Worm (Caenorhabditis elegans): ENCODE results near the gene T09A5.4.

The T09A5.4 gene

DNA sequence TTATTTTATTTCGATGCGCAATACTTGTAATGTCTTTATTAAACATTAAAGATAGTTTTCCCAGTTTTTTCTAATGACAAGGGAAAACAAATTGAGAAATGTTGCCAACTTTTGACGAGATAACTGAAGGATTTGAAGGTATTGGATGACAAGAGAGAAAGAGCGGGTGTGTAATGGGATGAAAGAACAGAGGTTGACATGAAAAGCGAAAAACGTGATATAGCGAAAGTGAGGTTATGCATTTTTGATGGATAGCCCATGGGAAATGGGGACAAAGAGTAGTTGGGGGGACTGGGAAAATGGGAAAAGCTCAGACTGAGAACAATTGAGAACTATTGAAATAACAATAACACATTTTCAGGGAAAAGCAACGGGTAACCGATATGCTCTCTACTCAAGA lies 49.2 kb downstream of the T09A5.4 start:
- TF ChIP-seq unc-55 (GFP tag; optimal IDR thresholded peaks at IDR 0.05) = peak; percentile 54
- no peak for TF ChIP-seq sox-2 (GFP tag; IDR thresholded peaks at IDR 0.05)
